Worm (Caenorhabditis elegans): ENCODE measurements around the gene gtap-2.

- TF ChIP-seq nhr-237 (tag; optimal IDR thresholded peaks at IDR 0.05) (no peak), unc-62 (GFP tag; optimal IDR thresholded peaks at IDR 0.05) (no peak), elt-3 (tag; optimal IDR thresholded peaks at IDR 0.05) (no peak)
Measured at ce11 chrIII:9783133-9783590, 25.2 kb upstream of the gtap-2 start.

All from whole organism, mixed stage, embryonic.